Fruit fly (Drosophila melanogaster) whole organism, embryonic: Measurements from ENCODE around the gene ppk30.

Experiments used
- Asciz ChIP-seq: fragments of 200-800 bp; sonication (Bioruptor generic); optimal IDR thresholded peaks from 2 replicates; lab custom pipeline; 2017; ENCODE audit warnings: missing biosample characterization, mild to moderate bottlenecking, missing genetic modification characterization, missing genetic modification reagents
- Blimp-1 ChIP-seq: fragments of 200-800 bp; sonication (Bioruptor generic); optimal IDR thresholded peaks from 3 replicates; lab custom pipeline; 2018; ENCODE audit warnings: missing biosample characterization, missing genetic modification characterization, mild to moderate bottlenecking, moderate library complexity, missing genetic modification reagents
- CG11085 ChIP-seq: fragments of 200-800 bp; sonication (Bioruptor generic); IDR thresholded peaks from 2 replicates; pipeline ENCODE4 v1.3.6; 2022; ENCODE audit warnings: missing biosample characterization, missing genetic modification characterization
- CG11398 ChIP-seq: fragments of 200-800 bp; sonication (Bioruptor generic); optimal IDR thresholded peaks from 2 replicates; lab custom pipeline; 2016; ENCODE audit warnings: missing biosample characterization, missing genetic modification characterization
- CG12942 ChIP-seq: fragments of 200-800 bp; sonication (Bioruptor generic); optimal IDR thresholded peaks from 3 replicates; lab custom pipeline; 2016; ENCODE audit warnings: missing biosample characterization, missing genetic modification characterization
- CG1832 ChIP-seq: fragments of 200-800 bp; sonication (Bioruptor generic); optimal IDR thresholded peaks from 2 replicates; lab custom pipeline; 2017; ENCODE audit warnings: missing biosample characterization, mild to moderate bottlenecking, missing genetic modification characterization, inconsistent platforms
- CG2875 ChIP-seq: fragments of 200-800 bp; sonication (Bioruptor generic); optimal IDR thresholded peaks from 2 replicates; lab custom pipeline; 2017; ENCODE audit warnings: missing biosample characterization, mild to moderate bottlenecking, missing genetic modification characterization, missing genetic modification reagents
- CG2889 ChIP-seq: fragments of 200-800 bp; sonication (Bioruptor generic); IDR thresholded peaks from 3 replicates; pipeline ENCODE4 v1.3.6; 2022; ENCODE audit warnings: missing biosample characterization, missing genetic modification characterization
- CG30020 ChIP-seq: fragments of 200-800 bp; optimal IDR thresholded peaks from 2 replicates; lab custom pipeline; 2019; ENCODE audit warnings: missing biosample characterization, mild to moderate bottlenecking, missing genetic modification characterization, moderate library complexity
- CG43689 ChIP-seq: fragments of 200-800 bp; sonication (Bioruptor generic); IDR thresholded peaks from 2 replicates; pipeline ENCODE4 v1.3.6; 2022; ENCODE audit warnings: missing biosample characterization, missing genetic modification characterization
- CG4854 ChIP-seq: fragments of 200-800 bp; sonication (Bioruptor generic); optimal IDR thresholded peaks from 2 replicates; lab custom pipeline; 2016; ENCODE audit warnings: missing biosample characterization, missing genetic modification characterization, inconsistent platforms
- CG5180 ChIP-seq: fragments of 200-800 bp; sonication (Bioruptor generic); optimal IDR thresholded peaks from 3 replicates; lab custom pipeline; 2017; ENCODE audit warnings: missing biosample characterization, missing genetic modification characterization, mild to moderate bottlenecking, moderate library complexity, missing genetic modification reagents
- CG5245 ChIP-seq: fragments of 200-800 bp; sonication (Bioruptor generic); optimal IDR thresholded peaks from 3 replicates; lab custom pipeline; 2016; ENCODE audit warnings: missing biosample characterization, missing genetic modification characterization
- CG6272 ChIP-seq: fragments of 200-800 bp; sonication (Bioruptor generic); IDR thresholded peaks from 2 replicates; pipeline ENCODE4 v1.3.6; 2022; ENCODE audit warnings: missing biosample characterization, missing genetic modification characterization
- CG8281 ChIP-seq: fragments of 200-800 bp; sonication (Bioruptor generic); optimal IDR thresholded peaks from 2 replicates; lab custom pipeline; 2018; ENCODE audit warnings: missing biosample characterization, mild to moderate bottlenecking, missing genetic modification characterization, moderate library complexity
- CG9437 ChIP-seq: fragments of 200-800 bp; sonication (Bioruptor generic); optimal IDR thresholded peaks from 2 replicates; lab custom pipeline; 2018; ENCODE audit warnings: missing biosample characterization, mild to moderate bottlenecking, missing genetic modification characterization
- CoRest ChIP-seq: fragments of 200-800 bp; sonication (Bioruptor generic); optimal IDR thresholded peaks from 3 replicates; lab custom pipeline; 2018; ENCODE audit warnings: missing biosample characterization, mild to moderate bottlenecking, missing genetic modification characterization, moderate library complexity
- Deaf1 ChIP-seq: fragments of 200-800 bp; optimal IDR thresholded peaks from 3 replicates; lab custom pipeline; 2019; ENCODE audit warnings: missing biosample characterization, mild to moderate bottlenecking, missing genetic modification characterization, moderate library complexity
- E2f2 ChIP-seq: fragments of 200-800 bp; sonication (Bioruptor generic); IDR thresholded peaks from 2 replicates; pipeline ENCODE4 v1.3.6; 2022; ENCODE audit warnings: missing biosample characterization, missing genetic modification characterization
- ERR ChIP-seq: fragments of 200-800 bp; sonication (Bioruptor generic); optimal IDR thresholded peaks from 2 replicates; lab custom pipeline; 2016; ENCODE audit warnings: missing biosample characterization, missing genetic modification characterization
- HLH4C ChIP-seq: fragments of 200-800 bp; sonication (Bioruptor generic); IDR thresholded peaks from 3 replicates; pipeline ENCODE4 v1.3.6; 2022; ENCODE audit warnings: missing biosample characterization, missing genetic modification characterization; ENCODE audit not compliant: partially characterized antibody
- HLH54F ChIP-seq: fragments of 200-800 bp; sonication (Bioruptor generic); optimal IDR thresholded peaks from 3 replicates; lab custom pipeline; 2016; ENCODE audit warnings: missing biosample characterization, missing genetic modification characterization
- Hand ChIP-seq: fragments of 200-800 bp; sonication (Bioruptor generic); optimal IDR thresholded peaks from 2 replicates; lab custom pipeline; 2017; ENCODE audit warnings: mild to moderate bottlenecking, missing biosample characterization, missing genetic modification reagents, missing genetic modification characterization
- Hey ChIP-seq: fragments of 200-800 bp; sonication (Bioruptor generic); optimal IDR thresholded peaks from 3 replicates; lab custom pipeline; 2018; ENCODE audit warnings: missing biosample characterization, mild to moderate bottlenecking, missing genetic modification characterization
- MESR4 ChIP-seq: fragments of 200-800 bp; sonication (Bioruptor generic); optimal IDR thresholded peaks from 2 replicates; lab custom pipeline; 2018; ENCODE audit warnings: missing biosample characterization, mild to moderate bottlenecking, missing genetic modification characterization, moderate library complexity
- Mrtf ChIP-seq: fragments of 200-800 bp; sonication (Bioruptor generic); IDR thresholded peaks from 3 replicates; pipeline ENCODE4 v1.3.6; 2022; ENCODE audit warnings: missing biosample characterization, missing genetic modification characterization
- Sin3A ChIP-seq: fragments of >200 bp; optimal IDR thresholded peaks from 2 replicates; lab custom pipeline; 2018
- Ssrp ChIP-seq: fragments of 200-800 bp; sonication (Bioruptor generic); optimal IDR thresholded peaks from 2 replicates; lab custom pipeline; 2018; ENCODE audit warnings: missing biosample characterization, mild to moderate bottlenecking, missing genetic modification characterization, moderate library complexity
- YL-1 ChIP-seq: fragments of 200-800 bp; sonication (Bioruptor generic); optimal IDR thresholded peaks from 3 replicates; lab custom pipeline; 2017; ENCODE audit warnings: missing biosample characterization, mild to moderate bottlenecking, missing genetic modification characterization
- ap ChIP-seq: fragments of 200-800 bp; sonication (Bioruptor generic); IDR thresholded peaks from 2 replicates; pipeline ENCODE4 v1.3.6; 2022; ENCODE audit warnings: missing biosample characterization, missing genetic modification characterization
- bab2 ChIP-seq: fragments of 200-800 bp; sonication (Bioruptor generic); optimal IDR thresholded peaks from 2 replicates; lab custom pipeline; 2016; ENCODE audit warnings: missing biosample characterization, missing genetic modification characterization
- cg ChIP-seq: fragments of 200-800 bp; sonication (Bioruptor generic); optimal IDR thresholded peaks from 3 replicates; lab custom pipeline; 2019; ENCODE audit warnings: missing biosample characterization, mild to moderate bottlenecking, missing genetic modification characterization, moderate library complexity
- ci ChIP-seq: fragments of 200-800 bp; sonication (Bioruptor generic); IDR thresholded peaks from 3 replicates; pipeline ENCODE4 v1.3.6; 2022; ENCODE audit warnings: missing biosample characterization, missing genetic modification characterization
- dimm ChIP-seq: fragments of 200-800 bp; sonication (Bioruptor generic); IDR thresholded peaks from 2 replicates; pipeline ENCODE4 v1.3.6; 2022; ENCODE audit warnings: missing biosample characterization, missing genetic modification characterization
- dmrt11E ChIP-seq: fragments of 200-800 bp; sonication (Bioruptor generic); optimal IDR thresholded peaks from 3 replicates; lab custom pipeline; 2018; ENCODE audit warnings: missing biosample characterization, mild to moderate bottlenecking, missing genetic modification characterization, moderate library complexity
- eve ChIP-seq, 2 experiments: fragments of >200 bp; optimal IDR thresholded peaks; 2 replicates each; lab custom pipeline; 2017; ENCODE audit warnings: missing biosample characterization in 2 of 2, missing genetic modification characterization in 2 of 2
- fd3F ChIP-seq: fragments of 200-800 bp; sonication (Bioruptor generic); optimal IDR thresholded peaks from 2 replicates; lab custom pipeline; 2018; ENCODE audit warnings: missing biosample characterization, mild to moderate bottlenecking, missing genetic modification characterization, moderate library complexity
- gsb ChIP-seq: fragments of 200-800 bp; sonication (Bioruptor generic); IDR thresholded peaks from 2 replicates; pipeline ENCODE4 v1.3.6; 2022; ENCODE audit warnings: missing biosample characterization, missing genetic modification characterization
- h ChIP-seq: fragments of >200 bp; optimal IDR thresholded peaks from 2 replicates; lab custom pipeline; 2017
- jing ChIP-seq: fragments of 200-800 bp; sonication (Bioruptor generic); optimal IDR thresholded peaks from 2 replicates; lab custom pipeline; 2018; ENCODE audit warnings: missing biosample characterization, mild to moderate bottlenecking, missing genetic modification characterization
- lbe ChIP-seq: fragments of 200-800 bp; sonication (Bioruptor generic); optimal IDR thresholded peaks from 2 replicates; lab custom pipeline; 2016; ENCODE audit warnings: missing biosample characterization, mild to moderate bottlenecking, missing genetic modification characterization
- lola ChIP-seq, 3 experiments: fragments of >200 bp in 2 of 3; fragments of 200-800 bp in 1 of 3; sonication (Bioruptor generic) in 1 of 3; optimal IDR thresholded peaks; 2 replicates each; lab custom pipeline; 2017 to 2019; ENCODE audit warnings: missing biosample characterization in 3 of 3, missing genetic modification characterization in 3 of 3, mild to moderate bottlenecking in 1 of 3, moderate library complexity in 1 of 3
- mld ChIP-seq: fragments of 200-800 bp; sonication (Bioruptor generic); IDR thresholded peaks from 3 replicates; pipeline ENCODE4 v1.3.6; 2022; ENCODE audit warnings: missing biosample characterization, missing genetic modification characterization; ENCODE audit not compliant: partially characterized antibody
- nmo ChIP-seq: fragments of 200-800 bp; sonication (Bioruptor generic); optimal IDR thresholded peaks from 2 replicates; lab custom pipeline; 2018; ENCODE audit warnings: missing biosample characterization, mild to moderate bottlenecking, missing genetic modification characterization, moderate library complexity
- repo ChIP-seq: fragments of 200-800 bp; sonication (Bioruptor generic); optimal IDR thresholded peaks from 2 replicates; lab custom pipeline; 2016; ENCODE audit warnings: missing biosample characterization, missing genetic modification characterization
- rib ChIP-seq: fragments of 200-800 bp; sonication (Bioruptor generic); IDR thresholded peaks from 2 replicates; pipeline ENCODE4 v1.3.6; 2022; ENCODE audit warnings: missing biosample characterization, missing genetic modification characterization
- salm ChIP-seq: fragments of 200-800 bp; sonication (Bioruptor generic); optimal IDR thresholded peaks from 2 replicates; lab custom pipeline; 2018; ENCODE audit warnings: missing biosample characterization, mild to moderate bottlenecking, missing genetic modification characterization
- so ChIP-seq: fragments of 200-800 bp; sonication (Bioruptor generic); IDR thresholded peaks from 3 replicates; pipeline ENCODE4 v1.3.6; 2022; ENCODE audit warnings: missing biosample characterization, missing genetic modification characterization
- trem ChIP-seq: fragments of 200-800 bp; optimal IDR thresholded peaks from 3 replicates; lab custom pipeline; 2019; ENCODE audit warnings: missing biosample characterization, mild to moderate bottlenecking, missing genetic modification characterization, moderate library complexity
- tx ChIP-seq: fragments of 200-800 bp; sonication (Bioruptor generic); optimal IDR thresholded peaks from 2 replicates; lab custom pipeline; 2016; ENCODE audit warnings: missing biosample characterization, missing genetic modification characterization
- vfl ChIP-seq: fragments of 200-800 bp; sonication (Bioruptor generic); optimal IDR thresholded peaks from 2 replicates; lab custom pipeline; 2016; ENCODE audit warnings: missing biosample characterization, missing genetic modification characterization

Gene ppk30

dm6 chr3R:29716782-29717317 is 47.9 kb downstream of the ppk30 start, which contains the start of gene Obp99b (continued):
- TF ChIP-seq CG4854 (peak; percentile 66), Hey (tag; lab: Kevin White, UChicago) (peak; percentile 51), MESR4 (GFP tag; lab: Kevin White, UChicago) (peak; percentile 22), Mrtf (GFP tag; lab: Robert Waterston, UW) (peak; percentile 85; the same call in 2 of the 3 replicates), CG6272 (GFP tag; lab: Robert Waterston, UW) (no peak), CG43689 (GFP tag; lab: Robert Waterston, UW) (peak; percentile 71), E2f2 (GFP tag; lab: Robert Waterston, UW) (peak; percentile 40; the same call in 1 of the 2 replicates), nmo (GFP tag; lab: Kevin White, UChicago) (peak; percentile 60), repo (GFP tag; lab: Kevin White, UChicago) (peak; percentile 75), ci (peak; percentile 96), CG12942 (GFP tag; lab: Kevin White, UChicago) (peak; percentile 60), so (GFP tag; lab: Robert Waterston, UW) (peak; percentile 57; the same call in 2 of the 3 replicates), eve (GFP tag; optimal IDR thresholded peaks at IDR 0.05; lab: Kevin White, UChicago) (no peak), mld (no peak), Asciz (peak; percentile 84), Ssrp (tag; lab: Kevin White, UChicago) (peak; percentile 35), CG11085 (GFP tag; lab: Robert Waterston, UW) (peak; percentile 70), CG2875 (GFP tag; lab: Kevin White, UChicago) (peak; percentile 90), ERR (peak; percentile 12), dimm (no peak), CoRest (peak; percentile 50), gsb (GFP tag; lab: Robert Waterston, UW) (peak; percentile 63), ap (GFP tag; lab: Robert Waterston, UW) (peak; percentile 74), salm (peak; percentile 10), lbe (GFP tag; lab: Kevin White, UChicago) (no peak), Deaf1 (tag; lab: Kevin White, UChicago) (no peak), CG11398 (GFP tag; lab: Kevin White, UChicago) (peak; percentile 58), jing (GFP tag; lab: Kevin White, UChicago) (peak; percentile 76), bab2 (GFP tag; lab: Kevin White, UChicago) (peak; percentile 56), CG1832 (GFP tag; lab: Kevin White, UChicago) (no peak), HLH54F (GFP tag; lab: Kevin White, UChicago) (peak; percentile 14), CG5180 (peak; percentile 62), dmrt11E (tag; lab: Kevin White, UChicago) (peak; percentile 65), YL-1 (GFP tag; lab: Kevin White, UChicago) (peak; percentile 52), CG8281 (tag; lab: Kevin White, UChicago) (peak; percentile 64), CG5245 (peak; percentile 91), CG30020 (tag; lab: Kevin White, UChicago) (no peak), Blimp-1 (GFP tag; lab: Kevin White, UChicago) (peak; percentile 48), lola (GFP tag; optimal IDR thresholded peaks at IDR 0.05; lab: Kevin White, UChicago) (peak in 1 of 3 experiments; percentile 23), cg (no peak), Sin3A (lab: Kevin White, UChicago) (no peak), fd3F (GFP tag; lab: Kevin White, UChicago) (peak; percentile 43), tx (GFP tag; lab: Kevin White, UChicago) (peak; percentile 58), rib (GFP tag; lab: Robert Waterston, UW) (no peak), trem (tag; lab: Kevin White, UChicago) (peak; percentile 46), Hand (GFP tag; lab: Kevin White, UChicago) (no peak), h (lab: Kevin White, UChicago) (peak; percentile 76), HLH4C (GFP tag; lab: Robert Waterston, UW) (no peak), vfl (GFP tag; lab: Kevin White, UChicago) (peak; percentile 52), CG2889 (no peak), CG9437 (peak; percentile 60)
